Fruit fly (Drosophila melanogaster): Measurements from ENCODE around the gene CG13994.

The CG13994 gene

dm6 chr2L:6036710-6037109 lies 26.1 kb upstream of the CG13994 start, which contains the start of gene mtm (continued):
- TF ChIP-seq CHES-1-like (GFP tag; optimal IDR thresholded peaks at IDR 0.05) (no peak), CG13123 (GFP tag; optimal IDR thresholded peaks at IDR 0.05) (no peak), dysf (GFP tag; IDR thresholded peaks at IDR 0.05) (no peak), inv (GFP tag; IDR thresholded peaks at IDR 0.05; ENCODE audit: partially characterized antibody) (no peak), CG31388 (GFP tag; optimal IDR thresholded peaks at IDR 0.05) (no peak), CG17612 (GFP tag; IDR thresholded peaks at IDR 0.05) (no peak), MBD-R2 (GFP tag; IDR thresholded peaks at IDR 0.05) (peak; percentile 95), kni (GFP tag; optimal IDR thresholded peaks at IDR 0.05) (no peak), ssp (GFP tag; IDR thresholded peaks at IDR 0.05) (no peak), nerfin-1 (tag; optimal IDR thresholded peaks at IDR 0.05) (peak; percentile 69), Nf-YA (GFP tag; IDR thresholded peaks at IDR 0.05) (no peak), Sin3A (optimal IDR thresholded peaks at IDR 0.05) (no peak), ATbp (GFP tag; optimal IDR thresholded peaks at IDR 0.05) (no peak), Blimp-1 (GFP tag; optimal IDR thresholded peaks at IDR 0.05) (no peak), Mes4 (GFP tag; optimal IDR thresholded peaks at IDR 0.05) (no peak), gfzf (GFP tag; optimal IDR thresholded peaks at IDR 0.05) (peak; percentile 8), caup (GFP tag; optimal IDR thresholded peaks at IDR 0.05; ENCODE audit: severe bottlenecking) (no peak), CG10462 (GFP tag; optimal IDR thresholded peaks at IDR 0.05) (no peak), unc-4 (GFP tag; IDR thresholded peaks at IDR 0.05; ENCODE audit: partially characterized antibody) (no peak), stwl (tag; optimal IDR thresholded peaks at IDR 0.05) (peak; percentile 46), Sry-δ (GFP tag; optimal IDR thresholded peaks at IDR 0.05) (no peak), Bdp1 (GFP tag; optimal IDR thresholded peaks at IDR 0.05) (no peak), vnd (GFP tag; IDR thresholded peaks at IDR 0.05; ENCODE audit: partially characterized antibody) (no peak), wek (GFP tag; optimal IDR thresholded peaks at IDR 0.05) (no peak), NC2β (GFP tag; optimal IDR thresholded peaks at IDR 0.05) (no peak), run (tag; optimal IDR thresholded peaks at IDR 0.05) (no peak), Hr3 (GFP tag; optimal IDR thresholded peaks at IDR 0.05) (no peak), tio (GFP tag; optimal IDR thresholded peaks at IDR 0.05) (no peak), CG3281 (GFP tag; optimal IDR thresholded peaks at IDR 0.05) (no peak), CG7745 (tag; optimal IDR thresholded peaks at IDR 0.05) (no peak), zfh2 (GFP tag; optimal IDR thresholded peaks at IDR 0.05) (no peak), CG43689 (GFP tag; IDR thresholded peaks at IDR 0.05) (no peak), NK7.1 (GFP tag; optimal IDR thresholded peaks at IDR 0.05) (no peak), peb (GFP tag; IDR thresholded peaks at IDR 0.05) (no peak), CG34224 (GFP tag; IDR thresholded peaks at IDR 0.05; ENCODE audit: partially characterized antibody) (no peak), GATAe (GFP tag; conservative IDR thresholded peaks at IDR 0.05) (no peak), CG2712 (tag; optimal IDR thresholded peaks at IDR 0.05) (no peak), twi (tag; optimal IDR thresholded peaks at IDR 0.05) (no peak), Asciz (GFP tag; optimal IDR thresholded peaks at IDR 0.05) (no peak), CG15514 (GFP tag; optimal IDR thresholded peaks at IDR 0.05) (peak; percentile 21), dpn (GFP tag; optimal IDR thresholded peaks at IDR 0.05) (no peak), CG4820 (GFP tag; optimal IDR thresholded peaks at IDR 0.05) (no peak), dati (GFP tag; IDR thresholded peaks at IDR 0.05) (no peak), CG33213 (GFP tag; optimal IDR thresholded peaks at IDR 0.05) (no peak), dan (GFP tag; IDR thresholded peaks at IDR 0.05) (no peak), Hand (GFP tag; optimal IDR thresholded peaks at IDR 0.05) (no peak), CG7786 (GFP tag; optimal IDR thresholded peaks at IDR 0.05) (no peak), al (GFP tag; IDR thresholded peaks at IDR 0.05) (no peak), CG1603 (tag; optimal IDR thresholded peaks at IDR 0.05) (peak; percentile 53), chinmo (GFP tag; IDR thresholded peaks at IDR 0.05; ENCODE audit: partially characterized antibody) (0 out of 4 replicates have a peak, but pooled peaks have one; percentile 41), YL-1 (GFP tag; optimal IDR thresholded peaks at IDR 0.05) (peak; percentile 47), Sox100B (GFP tag; optimal IDR thresholded peaks at IDR 0.05) (no peak)

All from whole organism, embryonic.